Worm (Caenorhabditis elegans) whole organism, L4/young adult: Measurements from ENCODE around the gene W07G4.7.

Experiments used
- dao-5 ChIP-seq: sonication (generic microtip); optimal IDR thresholded peaks from 2 replicates; lab custom pipeline; 2016; ENCODE audit warnings: missing genotype, missing genetic modification characterization, moderate library complexity, missing compliant biosample characterization
- him-1 ChIP-seq: sonication (generic microtip); optimal IDR thresholded peaks from 2 replicates; lab custom pipeline; 2016; ENCODE audit warnings: missing genotype, missing genetic modification reagents, missing genetic modification characterization, missing compliant biosample characterization

DNA sequence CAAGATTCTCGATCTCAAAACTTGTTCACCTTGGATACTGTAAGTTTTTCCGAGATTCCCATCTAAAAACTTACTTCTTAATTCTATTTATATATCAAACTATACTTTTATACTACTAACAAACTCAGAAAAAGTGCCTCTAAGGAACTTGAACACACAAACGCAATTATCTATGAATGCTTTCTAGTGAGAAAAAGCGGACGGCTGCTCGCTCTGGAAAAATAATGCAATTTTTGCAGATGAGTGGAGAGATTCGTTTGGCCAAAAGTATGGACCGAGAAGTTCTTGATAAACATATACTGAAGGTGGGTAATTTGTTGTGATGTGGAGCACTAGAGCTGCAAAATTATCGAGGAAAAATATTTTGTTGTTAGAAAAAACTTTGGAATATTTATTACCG lies 14.5 kb downstream of the W07G4.7 start:
- TF ChIP-seq dao-5 (no peak), him-1 (no peak)
